Worm (Caenorhabditis elegans) whole organism, young adult: ENCODE measurements around the gene bca-1.

Experiments
- B0019.2 ChIP-seq: fragments of 200-800 bp; sonication (Bioruptor generic); conservative IDR thresholded peaks from 2 replicates; pipeline ENCODE4 v1.3.6; 2022; ENCODE audit warnings: missing genetic modification reagents, missing genetic modification characterization, missing compliant biosample characterization
- F33H1.4 ChIP-seq: fragments of 200-800 bp; sonication (Bioruptor generic); IDR thresholded peaks from 2 replicates; pipeline ENCODE4 v1.3.6; 2022; ENCODE audit warnings: missing genetic modification reagents, missing genetic modification characterization, missing compliant biosample characterization
- F57A8.1 ChIP-seq: fragments of 200-800 bp; sonication (Bioruptor generic); optimal IDR thresholded peaks from 2 replicates; lab custom pipeline; 2018; ENCODE audit warnings: mild to moderate bottlenecking, missing genetic modification characterization, moderate library complexity, missing compliant biosample characterization
- Y56A3A.18 ChIP-seq: fragments of 200-800 bp; sonication (Bioruptor generic); IDR thresholded peaks from 2 replicates; pipeline ENCODE4 v1.3.6; 2022; ENCODE audit warnings: missing genetic modification reagents, missing genetic modification characterization, missing compliant biosample characterization
- atf-7 ChIP-seq: sonication (generic microtip); optimal IDR thresholded peaks from 2 replicates; lab custom pipeline; 2017; ENCODE audit warnings: mild to moderate bottlenecking, missing genetic modification characterization, missing compliant biosample characterization
- ceh-91 ChIP-seq: fragments of 200-800 bp; sonication (Bioruptor generic); IDR thresholded peaks from 2 replicates; pipeline ENCODE4 v1.3.6; 2022; ENCODE audit warnings: missing genetic modification reagents, missing genetic modification characterization, missing compliant biosample characterization
- dpff-1 ChIP-seq: sonication (generic microtip); optimal IDR thresholded peaks from 2 replicates; lab custom pipeline; 2017; ENCODE audit warnings: mild to moderate bottlenecking, missing genetic modification characterization, missing compliant biosample characterization
- hlh-12 ChIP-seq: sonication (generic microtip); optimal IDR thresholded peaks from 2 replicates; lab custom pipeline; 2016; ENCODE audit warnings: missing genetic modification characterization, missing compliant biosample characterization
- hmg-1.2 ChIP-seq: fragments of 200-800 bp; sonication (Bioruptor generic); IDR thresholded peaks from 2 replicates; pipeline ENCODE4 v1.3.6; 2022; ENCODE audit warnings: missing genetic modification reagents, missing genetic modification characterization, missing compliant biosample characterization
- hsf-1 ChIP-seq: fragments of 200-800 bp; sonication (Bioruptor generic); IDR thresholded peaks from 2 replicates; pipeline ENCODE4 v1.3.6; 2022; ENCODE audit warnings: missing genetic modification reagents, missing genetic modification characterization, missing compliant biosample characterization
- madf-6 ChIP-seq: fragments of 200-800 bp; sonication (Bioruptor generic); IDR thresholded peaks from 2 replicates; pipeline ENCODE4 v1.3.6; 2022; ENCODE audit warnings: missing genetic modification reagents, missing genetic modification characterization, missing compliant biosample characterization
- mcd-1 ChIP-seq: fragments of 200-800 bp; sonication (Bioruptor generic); IDR thresholded peaks from 2 replicates; pipeline ENCODE4 v1.3.6; 2022; ENCODE audit warnings: missing genetic modification reagents, missing genetic modification characterization, missing compliant biosample characterization
- nhr-27 ChIP-seq: fragments of 200-800 bp; sonication (Bioruptor generic); optimal IDR thresholded peaks from 2 replicates; lab custom pipeline; 2018; ENCODE audit warnings: mild to moderate bottlenecking, missing genetic modification characterization, moderate library complexity, missing compliant biosample characterization
- pbrm-1 ChIP-seq: fragments of 200-800 bp; sonication (Bioruptor generic); IDR thresholded peaks from 2 replicates; pipeline ENCODE4 v1.3.6; 2022; ENCODE audit warnings: missing genetic modification reagents, missing genetic modification characterization, missing compliant biosample characterization
- pha-4 ChIP-seq: fragments of 150-350 bp; sonication (generic microtip); optimal IDR thresholded peaks from 2 replicates; lab custom pipeline; 2014; ENCODE audit warnings: missing biosample characterization, missing genetic modification reagents, missing genetic modification characterization
- repo-1 ChIP-seq: sonication (generic microtip); optimal IDR thresholded peaks from 2 replicates; lab custom pipeline; 2017; ENCODE audit warnings: mild to moderate bottlenecking, missing genetic modification characterization, missing compliant biosample characterization
- snpc-1.3 ChIP-seq: sonication (generic microtip); optimal IDR thresholded peaks from 2 replicates; lab custom pipeline; 2017; ENCODE audit warnings: missing genetic modification characterization, mild to moderate bottlenecking, missing compliant biosample characterization, antibody characterized with exemption, moderate library complexity, missing genotype, missing genetic modification reagents; ENCODE audit not compliant: insufficient read depth
- somi-1 ChIP-seq: fragments of 200-800 bp; sonication (Bioruptor generic); optimal IDR thresholded peaks from 2 replicates; lab custom pipeline; 2018; ENCODE audit warnings: mild to moderate bottlenecking, missing genetic modification characterization, missing compliant biosample characterization
- tbp1 ChIP-seq: fragments of 200-800 bp; sonication (Bioruptor generic); optimal IDR thresholded peaks from 2 replicates; lab custom pipeline; 2018; ENCODE audit warnings: mild to moderate bottlenecking, missing genetic modification characterization, missing compliant biosample characterization

The bca-1 gene

ce11 chrX:6159562-6159961 lies 45.0 kb downstream of the bca-1 start:
- no peak for TF ChIP-seq hsf-1 (GFP tag; lab: Robert Waterston, UW)
- no peak for TF ChIP-seq atf-7 (tag; lab: Kevin White, UChicago)
- TF ChIP-seq snpc-1.3: no peak
- no peak for TF ChIP-seq tbp1 (GFP tag; lab: Kevin White, UChicago)
- no peak for TF ChIP-seq F57A8.1
- TF ChIP-seq somi-1: no peak
- TF ChIP-seq repo-1: no peak

ce11 chrX:6157411-6157916 lies 47.1 kb downstream of the bca-1 start:
- TF ChIP-seq hlh-12 (tag; lab: Kevin White, UChicago): no peak

DNA sequence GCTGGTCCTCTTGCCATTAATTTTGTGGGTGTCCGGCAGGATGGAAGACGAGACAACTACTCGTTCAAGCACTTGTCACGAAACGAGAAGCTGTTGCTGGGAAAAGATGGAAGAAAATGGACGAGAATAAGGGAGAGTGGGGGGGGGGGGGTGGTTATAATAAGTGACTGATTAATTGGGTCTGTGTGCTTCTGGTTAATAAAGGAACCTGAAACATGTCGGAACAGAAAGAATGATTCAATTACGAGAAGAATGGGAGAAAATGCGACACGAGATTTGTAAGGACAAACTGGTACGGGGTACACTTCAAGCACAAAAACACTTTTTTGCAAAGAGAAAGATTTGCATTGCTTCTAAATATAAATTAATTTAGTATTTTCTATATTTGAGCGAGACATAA lies 49.1 kb downstream of the bca-1 start:
- TF ChIP-seq madf-6 (GFP tag; lab: Robert Waterston, UW) (no peak), pha-4 (no peak), hmg-1.2 (GFP tag; lab: Robert Waterston, UW) (no peak), Y56A3A.18 (GFP tag; lab: Robert Waterston, UW) (no peak), nhr-27 (tag; lab: Kevin White, UChicago) (no peak), dpff-1 (tag; lab: Kevin White, UChicago) (no peak), ceh-91 (GFP tag; lab: Robert Waterston, UW) (no peak), mcd-1 (GFP tag; lab: Robert Waterston, UW) (no peak), B0019.2 (GFP tag; lab: Robert Waterston, UW) (no peak), pbrm-1 (no peak), F33H1.4 (no peak)
